Fruit fly (Drosophila melanogaster) whole organism, adult: ENCODE results near the gene CG43439.

Experiments used
- CG11617 ChIP-seq: fragments of 200-800 bp; sonication (Bioruptor generic); optimal IDR thresholded peaks from 2 replicates; lab custom pipeline; 2017; ENCODE audit warnings: mild to moderate bottlenecking, missing biosample characterization, missing genetic modification reagents, missing genetic modification characterization
- CG12768 ChIP-seq: fragments of 200-800 bp; sonication (Bioruptor generic); optimal IDR thresholded peaks from 2 replicates; lab custom pipeline; 2017; ENCODE audit warnings: missing biosample characterization, missing genetic modification characterization, mild to moderate bottlenecking, moderate library complexity, missing genetic modification reagents
- CG14711 ChIP-seq: fragments of 200-800 bp; sonication (Bioruptor generic); optimal IDR thresholded peaks from 2 replicates; lab custom pipeline; 2018; ENCODE audit warnings: missing biosample characterization, mild to moderate bottlenecking, missing genetic modification characterization, moderate library complexity
- CG1620 ChIP-seq: fragments of 200-800 bp; sonication (Bioruptor generic); optimal IDR thresholded peaks from 2 replicates; lab custom pipeline; 2016; ENCODE audit warnings: missing biosample characterization, missing genetic modification characterization
- CG33017 ChIP-seq: fragments of 200-800 bp; sonication (Bioruptor generic); optimal IDR thresholded peaks from 2 replicates; lab custom pipeline; 2018; ENCODE audit warnings: missing biosample characterization, mild to moderate bottlenecking, missing genetic modification characterization, moderate library complexity
- CG5204 ChIP-seq: fragments of 200-800 bp; sonication (Bioruptor generic); optimal IDR thresholded peaks from 2 replicates; lab custom pipeline; 2016; ENCODE audit warnings: missing biosample characterization, missing genetic modification characterization
- CG7045 ChIP-seq: fragments of 200-800 bp; sonication (Bioruptor generic); optimal IDR thresholded peaks from 2 replicates; lab custom pipeline; 2017; ENCODE audit warnings: missing biosample characterization, mild to moderate bottlenecking, missing genetic modification characterization
- CG7101 ChIP-seq: fragments of 200-800 bp; sonication (Bioruptor generic); optimal IDR thresholded peaks from 2 replicates; lab custom pipeline; 2018; ENCODE audit warnings: missing biosample characterization, mild to moderate bottlenecking, missing genetic modification characterization, moderate library complexity
- Clk ChIP-seq: fragments of 200-800 bp; sonication (Bioruptor generic); optimal IDR thresholded peaks from 2 replicates; lab custom pipeline; 2017; ENCODE audit warnings: missing biosample characterization, missing genetic modification characterization
- Crg-1 ChIP-seq: fragments of 200-800 bp; sonication (Bioruptor generic); optimal IDR thresholded peaks from 2 replicates; lab custom pipeline; 2016; ENCODE audit warnings: missing biosample characterization, missing genetic modification characterization
- Hr96 ChIP-seq: fragments of 200-800 bp; sonication (Bioruptor generic); optimal IDR thresholded peaks from 2 replicates; lab custom pipeline; 2016; ENCODE audit warnings: missing biosample characterization, missing genetic modification characterization
- Mnt ChIP-seq: fragments of 200-800 bp; sonication (Bioruptor generic); optimal IDR thresholded peaks from 2 replicates; lab custom pipeline; 2016; ENCODE audit warnings: missing biosample characterization, mild to moderate bottlenecking, missing genetic modification characterization
- bab1 ChIP-seq: fragments of 200-800 bp; sonication (Bioruptor generic); optimal IDR thresholded peaks from 3 replicates; lab custom pipeline; 2019; ENCODE audit warnings: missing biosample characterization, mild to moderate bottlenecking, missing genetic modification characterization, moderate library complexity
- cic ChIP-seq: fragments of 200-800 bp; sonication (Bioruptor generic); optimal IDR thresholded peaks from 2 replicates; lab custom pipeline; 2017; ENCODE audit warnings: missing biosample characterization, mild to moderate bottlenecking, missing genetic modification characterization, moderate library complexity
- cnc ChIP-seq, 2 experiments: fragments of >200 bp; optimal IDR thresholded peaks; 2 replicates each; lab custom pipeline; 2017
- kay ChIP-seq: fragments of 200-800 bp; sonication (Bioruptor generic); peaks from one replicate; lab custom pipeline; 2016; ENCODE audit warnings: missing biosample characterization, missing genetic modification characterization, borderline replicate concordance
- ovo ChIP-seq: fragments of 200-800 bp; sonication (Bioruptor generic); optimal IDR thresholded peaks from 2 replicates; lab custom pipeline; 2016; ENCODE audit warnings: missing biosample characterization, missing genetic modification characterization
- pad ChIP-seq: fragments of 200-800 bp; sonication (Bioruptor generic); optimal IDR thresholded peaks from 3 replicates; lab custom pipeline; 2017; ENCODE audit warnings: missing biosample characterization, missing genetic modification characterization, mild to moderate bottlenecking, moderate library complexity, missing genetic modification reagents
- tj ChIP-seq: fragments of 200-800 bp; sonication (Bioruptor generic); optimal IDR thresholded peaks from 3 replicates; lab custom pipeline; 2017; ENCODE audit warnings: missing biosample characterization, mild to moderate bottlenecking, missing genetic modification characterization, moderate library complexity
- toe ChIP-seq: fragments of 200-800 bp; sonication (Bioruptor generic); optimal IDR thresholded peaks from 2 replicates; lab custom pipeline; 2016; ENCODE audit warnings: missing biosample characterization, missing genetic modification characterization

CG43439 gene

dm6 chr3L:6976601-6977140 is 7.7 kb downstream of the CG43439 start:
- TF ChIP-seq Crg-1 (no peak), kay (GFP tag; lab: Kevin White, UChicago) (peak; percentile 91)

dm6 chr3L:6975875-6976274 is 8.5 kb downstream of the CG43439 start:
- TF ChIP-seq tj (no peak), ovo (peak; percentile 93), kay (GFP tag; lab: Kevin White, UChicago) (peak; percentile 72), CG7101 (tag; lab: Kevin White, UChicago) (no peak), pad (peak; percentile 66)

dm6 chr3L:6972367-6972766 is 12.0 kb downstream of the CG43439 start, which contains the start of gene CG10063:
TSS of gene CG10063 (minus strand) at chr3L:6972467.
- TF ChIP-seq Hr96 (no peak), tj (no peak), CG1620 (no peak), cic (no peak), Crg-1 (no peak), toe (no peak), bab1 (GFP tag; lab: Kevin White, UChicago) (no peak), CG7045 (no peak), CG12768 (GFP tag; lab: Kevin White, UChicago) (no peak), CG33017 (tag; lab: Kevin White, UChicago) (no peak), CG5204 (GFP tag; lab: Kevin White, UChicago) (no peak), Clk (GFP tag; lab: Kevin White, UChicago) (no peak), ovo (no peak), pad (no peak), CG14711 (no peak), CG11617 (GFP tag; lab: Kevin White, UChicago) (no peak), cnc (optimal IDR thresholded peaks at IDR 0.05; lab: Kevin White, UChicago) (no peak), Mnt (GFP tag; lab: Kevin White, UChicago) (no peak), kay (GFP tag; lab: Kevin White, UChicago) (no peak), CG7101 (tag; lab: Kevin White, UChicago) (no peak)

dm6 chr3L:6971298-6971697 is 13.1 kb downstream of the CG43439 start:
- no peak for TF ChIP-seq bab1 (GFP tag; lab: Kevin White, UChicago)
- peak; percentile 99 for TF ChIP-seq tj

DNA sequence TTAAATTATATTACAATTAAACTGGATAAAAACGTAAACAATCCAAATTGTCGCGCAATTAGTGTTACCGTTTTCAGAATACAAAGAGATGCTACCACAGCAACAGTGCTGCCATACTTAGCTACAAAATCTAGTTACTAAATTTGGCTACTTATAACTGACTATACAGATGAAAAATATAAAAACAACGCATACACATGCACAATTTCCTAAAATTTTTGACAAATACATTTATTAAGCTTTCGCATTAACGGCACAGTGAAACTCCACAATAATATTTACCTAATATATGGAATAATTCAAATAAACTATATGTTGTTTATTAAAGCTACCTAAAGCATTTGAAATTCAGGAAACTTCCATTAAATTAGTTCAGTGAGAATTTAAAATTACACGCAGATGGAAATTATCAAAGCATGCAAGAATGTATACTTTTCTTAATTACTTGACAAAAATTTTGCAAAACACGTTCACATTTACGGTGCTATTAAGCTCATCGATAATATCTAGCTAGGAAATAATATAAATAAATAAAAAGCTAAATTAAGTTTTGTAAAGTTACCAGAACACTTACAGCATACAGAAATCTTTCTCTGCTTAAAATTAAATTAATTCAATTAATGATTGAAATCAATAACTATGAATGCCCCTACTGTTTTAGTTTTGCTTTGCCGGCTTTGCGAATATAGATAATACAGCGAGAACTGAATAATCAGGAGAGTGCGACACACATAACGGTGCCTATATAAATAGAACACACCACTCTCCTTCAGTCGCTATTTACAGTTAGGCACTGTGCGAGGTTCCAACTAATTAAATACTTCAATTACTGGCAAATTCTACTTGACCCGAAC is 15.2 kb downstream of the CG43439 start, which contains the start of the genes Mis12 and CG9953:
TSS of gene Mis12 (minus strand) at position 88 of the 854 bp plus-strand sequence.
TSS of gene CG9953 (plus strand) at position 698 of the 854 bp plus-strand sequence.
- TF ChIP-seq CG12768 (GFP tag; lab: Kevin White, UChicago), result peak; percentile 56
- peak; percentile 29 for TF ChIP-seq toe
- peak; percentile 81 for TF ChIP-seq kay (GFP tag; lab: Kevin White, UChicago)
- TF ChIP-seq CG1620, result peak; percentile 17
- TF ChIP-seq CG7101 (tag; lab: Kevin White, UChicago), result peak; percentile 47
- peak; percentile 45 for TF ChIP-seq cic
- peak; percentile 52 for TF ChIP-seq tj
- TF ChIP-seq CG5204 (GFP tag; lab: Kevin White, UChicago), result peak; percentile 65
- peak; percentile 64 for TF ChIP-seq CG11617 (GFP tag; lab: Kevin White, UChicago)
- peak; percentile 97 for TF ChIP-seq pad
- no peak for TF ChIP-seq Crg-1
- TF ChIP-seq Clk (GFP tag; lab: Kevin White, UChicago), result no peak
- TF ChIP-seq CG7045, result no peak
- TF ChIP-seq bab1 (GFP tag; lab: Kevin White, UChicago), result peak; percentile 6
- peak; percentile 29 for TF ChIP-seq Mnt (GFP tag; lab: Kevin White, UChicago)
- peak; percentile 27 for TF ChIP-seq CG14711
- TF ChIP-seq ovo, result peak; percentile 94
- TF ChIP-seq Hr96, result peak; percentile 34
- TF ChIP-seq cnc (optimal IDR thresholded peaks at IDR 0.05; lab: Kevin White, UChicago), result no peak
- peak; percentile 63 for TF ChIP-seq CG33017 (tag; lab: Kevin White, UChicago)

- TF ChIP-seq CG12768 (GFP tag; lab: Kevin White, UChicago) (no peak), Clk (GFP tag; lab: Kevin White, UChicago) (no peak), tj (no peak), ovo (no peak), pad (no peak), toe (no peak), cic (no peak), Mnt (GFP tag; lab: Kevin White, UChicago) (no peak), CG14711 (no peak), cnc (optimal IDR thresholded peaks at IDR 0.05; lab: Kevin White, UChicago) (no peak), kay (GFP tag; lab: Kevin White, UChicago) (no peak), Crg-1 (no peak)
Measured at dm6 chr3L:6967797-6968196, 16.6 kb downstream of the CG43439 start, which contains the start of gene CG10064. TSS of gene CG10064 (minus strand) at chr3L:6967897.
